Worm (Caenorhabditis elegans) whole organism, L4 larva: Measurements from ENCODE around the gene wrt-7.

Experiments used
- F44E2.7 ChIP-seq: fragments of 200-800 bp; sonication (Bioruptor generic); IDR thresholded peaks from 2 replicates; pipeline ENCODE4 v2.1.2; 2022; ENCODE audit warnings: missing genetic modification characterization, missing compliant biosample characterization
- F49E8.2 ChIP-seq: sonication (generic microtip); optimal IDR thresholded peaks from 2 replicates; lab custom pipeline; 2016; ENCODE audit warnings: missing compliant biosample characterization, mild to moderate bottlenecking, missing genetic modification characterization, borderline replicate concordance
- daf-12 ChIP-seq: fragments of 150-350 bp; optimal IDR thresholded peaks from 2 replicates; lab custom pipeline; 2014; ENCODE audit warnings: missing biosample characterization, missing genetic modification reagents, missing genetic modification characterization
- egl-27 ChIP-seq: sonication (generic microtip); optimal IDR thresholded peaks from 3 replicates; lab custom pipeline; 2017; ENCODE audit warnings: missing biosample characterization, missing genetic modification reagents, missing genetic modification characterization
- lim-7 ChIP-seq: fragments of 200-800 bp; sonication (Bioruptor generic); IDR thresholded peaks from 2 replicates; pipeline ENCODE4 v1.3.6; 2022; ENCODE audit warnings: missing genetic modification characterization, missing compliant biosample characterization
- lin-13 ChIP-seq: fragments of 150-350 bp; optimal IDR thresholded peaks from 2 replicates; lab custom pipeline; 2014; ENCODE audit warnings: missing biosample characterization, missing genetic modification reagents, missing genetic modification characterization
- lin-15B ChIP-seq: fragments of 150-350 bp; sonication (generic microtip); optimal IDR thresholded peaks from 3 replicates; lab custom pipeline; 2014; ENCODE audit warnings: missing biosample characterization, missing genetic modification characterization
- nhr-237 ChIP-seq: sonication (generic microtip); optimal IDR thresholded peaks from 2 replicates; lab custom pipeline; 2017; ENCODE audit warnings: missing biosample characterization, missing genetic modification characterization
- nhr-25 ChIP-seq: sonication (generic microtip); optimal IDR thresholded peaks from 2 replicates; lab custom pipeline; 2017; ENCODE audit warnings: missing genetic modification characterization, mild to moderate bottlenecking, missing compliant biosample characterization, antibody characterized with exemption, moderate library complexity, borderline replicate concordance; ENCODE audit not compliant: insufficient read depth
- nhr-41 ChIP-seq: fragments of 200-800 bp; sonication (Bioruptor generic); IDR thresholded peaks from 2 replicates; pipeline ENCODE4 v1.3.6; 2022; ENCODE audit warnings: missing genetic modification reagents, missing genetic modification characterization, missing compliant biosample characterization
- nhr-76 ChIP-seq: fragments of 150-350 bp; optimal IDR thresholded peaks from 2 replicates; lab custom pipeline; 2014; ENCODE audit warnings: missing biosample characterization, missing genetic modification characterization
- snpc-4 ChIP-seq: fragments of 150-350 bp; optimal IDR thresholded peaks from 2 replicates; lab custom pipeline; 2014; ENCODE audit warnings: missing biosample characterization, missing genetic modification characterization
- ztf-11 ChIP-seq: fragments of 150-350 bp; optimal IDR thresholded peaks from 2 replicates; lab custom pipeline; 2014; ENCODE audit warnings: missing biosample characterization, missing genetic modification characterization

ce11 chrV:15369707-15370106 is 32.4 kb upstream of the wrt-7 start, which contains the start of gene nhr-269:
- TF ChIP-seq egl-27 (tag; lab: Kevin White, UChicago) (no peak), lim-7 (GFP tag; lab: Robert Waterston, UW) (no peak), ztf-11 (no peak), lin-15B (tag; lab: Kevin White, UChicago) (no peak), snpc-4 (tag; lab: Kevin White, UChicago) (no peak), nhr-76 (tag; lab: Kevin White, UChicago) (no peak), nhr-41 (GFP tag; lab: Robert Waterston, UW) (no peak), lin-13 (GFP tag; lab: Kevin White, UChicago) (no peak), daf-12 (tag; lab: Kevin White, UChicago) (no peak), nhr-25 (tag; lab: Kevin White, UChicago) (no peak), nhr-237 (tag; lab: Kevin White, UChicago) (no peak), F44E2.7 (GFP tag; lab: Robert Waterston, UW) (no peak), F49E8.2 (tag; lab: Kevin White, UChicago) (no peak)
